Worm (Caenorhabditis elegans): Measurements from ENCODE around the gene gad-1.

gad-1 gene

ce11 chrV:6433446-6434178 is at the start of gene gad-1, which contains the start of gene erfa-1 (continued):
- TF ChIP-seq pag-3 (tag; optimal IDR thresholded peaks at IDR 0.05; ENCODE audit: borderline replicate concordance, insufficient read depth) (no peak), Y116A8C.19 (tag; optimal IDR thresholded peaks at IDR 0.05; ENCODE audit: borderline replicate concordance) (no peak), nhr-20 (tag; optimal IDR thresholded peaks at IDR 0.05) (peak; percentile 68), sox-4 (tag; optimal IDR thresholded peaks at IDR 0.05) (no peak), hpl-2 (GFP tag; optimal IDR thresholded peaks at IDR 0.05) (no peak), lsy-2 (tag; optimal IDR thresholded peaks at IDR 0.05) (peak; percentile 68 to 95), jun-1 (tag; optimal IDR thresholded peaks at IDR 0.05) (no peak), tbx-2 (tag; optimal IDR thresholded peaks at IDR 0.05) (peak; percentile 58), ztf-11 (tag; optimal IDR thresholded peaks at IDR 0.05) (peak in 1 of 2 experiments; percentile 30), efl-1 (optimal IDR thresholded peaks at IDR 0.05) (peak; percentile 67 to 78), efl-1 (GFP tag; optimal IDR thresholded peaks at IDR 0.05 in 1 of 2) (peak; percentile 67 to 82), lin-15B (tag; optimal IDR thresholded peaks at IDR 0.05) (peak; percentile 89), lin-39 (tag; optimal IDR thresholded peaks at IDR 0.05) (no peak), aha-1 (tag; optimal IDR thresholded peaks at IDR 0.05) (no peak), ztf-4 (tag; optimal IDR thresholded peaks at IDR 0.05) (no peak), fkh-10 (GFP tag; optimal IDR thresholded peaks at IDR 0.05) (no peak), nhr-47 (tag; optimal IDR thresholded peaks at IDR 0.05) (peak; percentile 63), lir-3 (tag; optimal IDR thresholded peaks at IDR 0.05; ENCODE audit: poor library complexity) (peak; percentile 69), snu-23 (GFP tag; optimal IDR thresholded peaks at IDR 0.05) (peak; percentile 68), mep-1 (tag; optimal IDR thresholded peaks at IDR 0.05) (peak; percentile 70), unc-98 (GFP tag; IDR thresholded peaks at IDR 0.05) (no peak), nhr-237 (tag; optimal IDR thresholded peaks at IDR 0.05) (no peak), aly-2 (tag; optimal IDR thresholded peaks at IDR 0.05) (no peak), nhr-19 (GFP tag; conservative IDR thresholded peaks at IDR 0.05) (peak; percentile 43; the same call in 1 of the 2 replicates), dpl-1 (GFP tag; optimal IDR thresholded peaks at IDR 0.05) (peak; percentile 61 to 71 (median 62)), irx-1 (tag; optimal IDR thresholded peaks at IDR 0.05) (peak; percentile 29), tlp-1 (tag; optimal IDR thresholded peaks at IDR 0.05) (no peak), ceh-63 (GFP tag; optimal IDR thresholded peaks at IDR 0.05) (no peak), sptf-1 (tag; optimal IDR thresholded peaks at IDR 0.05) (no peak), ceh-88 (GFP tag; IDR thresholded peaks at IDR 0.05) (no peak), grh-1 (GFP tag; IDR thresholded peaks at IDR 0.05) (no peak), nhr-90 (tag; optimal IDR thresholded peaks at IDR 0.05; ENCODE audit: poor library complexity) (peak; percentile 6), ceh-8 (GFP tag; optimal IDR thresholded peaks at IDR 0.05) (no peak)

DNA sequence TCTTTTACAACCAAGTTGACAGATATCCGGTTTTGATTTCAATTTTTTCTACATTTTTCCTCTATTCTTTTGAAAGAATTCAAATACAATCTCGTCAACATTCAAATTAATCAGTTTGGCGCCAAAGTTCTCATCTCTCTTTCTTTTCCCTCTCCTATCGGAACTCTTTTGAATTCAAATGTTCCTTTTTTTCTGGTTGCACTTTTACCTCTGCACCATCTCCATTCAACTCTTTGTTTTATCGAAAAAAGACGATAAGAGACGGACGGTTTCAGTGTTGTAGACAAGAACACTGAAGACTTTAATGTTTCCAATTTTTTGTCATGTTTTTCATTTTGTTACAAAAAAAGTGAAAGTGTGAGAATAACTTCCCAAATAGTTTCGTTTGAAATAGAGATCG is 42.7 kb upstream of the gad-1 start:
- TF ChIP-seq blmp-1 (tag; optimal IDR thresholded peaks at IDR 0.05) (peak; percentile 13), rnt-1 (tag; optimal IDR thresholded peaks at IDR 0.05) (no peak), dpl-1 (GFP tag; optimal IDR thresholded peaks at IDR 0.05) (peak in 1 of 3 experiments; percentile 14), efl-1 (optimal IDR thresholded peaks at IDR 0.05) (peak in 1 of 2 experiments; percentile 0), efl-1 (GFP tag; optimal IDR thresholded peaks at IDR 0.05 in 1 of 2) (peak; percentile 23 to 83)

- TF ChIP-seq efl-3 (GFP tag; optimal IDR thresholded peaks at IDR 0.05) (no peak), unc-86 (tag; optimal IDR thresholded peaks at IDR 0.05) (no peak), elt-3 (tag; optimal IDR thresholded peaks at IDR 0.05) (no peak), ets-5 (GFP tag; IDR thresholded peaks at IDR 0.05) (no peak)
These were observed 37.9 kb upstream of the gad-1 start for ce11 chrV:6471208-6471607.
